Worm (Caenorhabditis elegans) whole organism, L1 larva: Measurements from ENCODE around the gene Y42H9AR.4.

Experiments used
- C16A3.4 ChIP-seq: fragments of 150-350 bp; optimal IDR thresholded peaks from 2 replicates; lab custom pipeline; 2014; ENCODE audit warnings: missing biosample characterization, missing genetic modification characterization
- C34B4.2 ChIP-seq: sonication (generic microtip); optimal IDR thresholded peaks from 2 replicates; lab custom pipeline; 2017; ENCODE audit warnings: mild to moderate bottlenecking, missing genetic modification characterization, missing compliant biosample characterization
- aly-2 ChIP-seq: fragments of 150-350 bp; optimal IDR thresholded peaks from 2 replicates; lab custom pipeline; 2014; ENCODE audit warnings: missing biosample characterization, missing genetic modification characterization
- blmp-1 ChIP-seq: fragments of 150-350 bp; optimal IDR thresholded peaks from 2 replicates; lab custom pipeline; 2014; ENCODE audit warnings: missing biosample characterization, missing genetic modification characterization
- ceh-63 ChIP-seq: fragments of 200-800 bp; sonication (Bioruptor generic); optimal IDR thresholded peaks from 2 replicates; lab custom pipeline; 2018; ENCODE audit warnings: mild to moderate bottlenecking, missing genetic modification characterization, missing compliant biosample characterization
- ceh-8 ChIP-seq: fragments of 200-800 bp; sonication (Bioruptor generic); optimal IDR thresholded peaks from 2 replicates; lab custom pipeline; 2018; ENCODE audit warnings: mild to moderate bottlenecking, missing genetic modification characterization, moderate library complexity, missing compliant biosample characterization
- ceh-82 ChIP-seq, 3 experiments: fragments of 150-350 bp in 1 of 3; sonication (generic microtip) in 2 of 3; optimal IDR thresholded peaks; 2 replicates each; lab custom pipeline; 2014 to 2017; ENCODE audit warnings: missing biosample characterization in 3 of 3, missing genetic modification characterization in 3 of 3
- ceh-90 ChIP-seq: sonication (generic microtip); optimal IDR thresholded peaks from 2 replicates; lab custom pipeline; 2016; ENCODE audit warnings: missing genetic modification characterization, missing compliant biosample characterization
- ces-1 ChIP-seq: fragments of 150-350 bp; optimal IDR thresholded peaks from 2 replicates; lab custom pipeline; 2014; ENCODE audit warnings: missing biosample characterization, missing genetic modification reagents, missing genetic modification characterization
- dpl-1 ChIP-seq, 3 experiments: fragments of 150-350 bp in 2 of 3; sonication (generic microtip) in 1 of 3; optimal IDR thresholded peaks; 2 replicates each; lab custom pipeline; 2014 to 2017; ENCODE audit warnings: missing biosample characterization in 3 of 3, missing genetic modification characterization in 3 of 3, missing genetic modification reagents in 3 of 3
- efl-1 ChIP-seq, 4 experiments: fragments of 150-350 bp; optimal IDR thresholded peaks in 3 of 4; peaks in 1 of 4; 1 replicate in 1 of 4; 2 replicates in 3 of 4; lab custom pipeline; 2014; ENCODE audit warnings: missing biosample characterization in 2 of 4, missing genetic modification characterization in 2 of 4, missing genetic modification reagents in 2 of 4
- egl-13 ChIP-seq: sonication (generic microtip); optimal IDR thresholded peaks from 2 replicates; lab custom pipeline; 2016; ENCODE audit warnings: missing genotype, missing genetic modification reagents, missing genetic modification characterization, missing compliant biosample characterization
- elt-2 ChIP-seq: sonication (generic microtip); optimal IDR thresholded peaks from 2 replicates; lab custom pipeline; 2016; ENCODE audit warnings: missing genetic modification characterization, mild to moderate bottlenecking, inconsistent platforms, missing compliant biosample characterization, missing genetic modification reagents
- elt-3 ChIP-seq, 6 experiments: fragments of 150-350 bp in 1 of 6; sonication (generic microtip); optimal IDR thresholded peaks; 2 replicates each; lab custom pipeline; 2017 to 2018; ENCODE audit warnings: missing biosample characterization in 6 of 6, missing genetic modification characterization in 6 of 6, inconsistent platforms in 1 of 6
- ets-5 ChIP-seq: fragments of 200-800 bp; sonication (Bioruptor generic); IDR thresholded peaks from 2 replicates; pipeline ENCODE4 v1.3.6; 2022; ENCODE audit warnings: missing genetic modification characterization, missing compliant biosample characterization
- fkh-8 ChIP-seq: sonication (generic microtip); optimal IDR thresholded peaks from 2 replicates; lab custom pipeline; 2016; ENCODE audit warnings: mild to moderate bottlenecking, missing genetic modification characterization, missing compliant biosample characterization
- grh-1 ChIP-seq: fragments of 200-800 bp; sonication (Bioruptor generic); IDR thresholded peaks from 2 replicates; pipeline ENCODE4 v1.3.6; 2022; ENCODE audit warnings: missing genetic modification reagents, missing genetic modification characterization, missing compliant biosample characterization
- hlh-17 ChIP-seq: fragments of 200-800 bp; sonication (Bioruptor generic); optimal IDR thresholded peaks from 2 replicates; lab custom pipeline; 2018; ENCODE audit warnings: missing genetic modification characterization, mild to moderate bottlenecking, missing compliant biosample characterization, moderate library complexity, borderline replicate concordance
- hlh-4 ChIP-seq: sonication (generic microtip); optimal IDR thresholded peaks from 2 replicates; lab custom pipeline; 2016; ENCODE audit warnings: mild to moderate bottlenecking, missing genetic modification characterization, missing compliant biosample characterization
- irx-1 ChIP-seq: sonication (generic microtip); optimal IDR thresholded peaks from 2 replicates; lab custom pipeline; 2016; ENCODE audit warnings: missing genetic modification characterization, missing compliant biosample characterization
- isw-1 ChIP-seq: fragments of 200-800 bp; sonication (Bioruptor generic); IDR thresholded peaks from 2 replicates; pipeline ENCODE4 v1.3.6; 2022; ENCODE audit warnings: missing genetic modification characterization, missing compliant biosample characterization
- lin-13 ChIP-seq: fragments of 150-350 bp; optimal IDR thresholded peaks from 2 replicates; lab custom pipeline; 2014; ENCODE audit warnings: missing biosample characterization, missing genetic modification reagents, missing genetic modification characterization
- lin-14 ChIP-seq: fragments of 200-800 bp; sonication (Bioruptor generic); optimal IDR thresholded peaks from 2 replicates; lab custom pipeline; 2018; ENCODE audit warnings: mild to moderate bottlenecking, missing genetic modification characterization, moderate library complexity, missing compliant biosample characterization
- lin-15B ChIP-seq: fragments of 150-350 bp; sonication (generic microtip); optimal IDR thresholded peaks from 3 replicates; lab custom pipeline; 2014; ENCODE audit warnings: missing biosample characterization, missing genetic modification characterization
- lir-3 ChIP-seq: sonication (generic microtip); optimal IDR thresholded peaks from 2 replicates; lab custom pipeline; 2016; ENCODE audit warnings: mild to moderate bottlenecking, missing genetic modification characterization, moderate library complexity, missing compliant biosample characterization; ENCODE audit not compliant: poor library complexity
- lsy-2 ChIP-seq, 2 experiments: fragments of 150-350 bp; optimal IDR thresholded peaks; 2 replicates each; lab custom pipeline; 2014; ENCODE audit warnings: missing biosample characterization in 2 of 2, missing genetic modification characterization in 2 of 2
- mab-9 ChIP-seq: fragments of 200-800 bp; sonication (Bioruptor generic); IDR thresholded peaks from 2 replicates; pipeline ENCODE4 v1.3.6; 2022; ENCODE audit warnings: missing genetic modification reagents, missing genetic modification characterization, missing compliant biosample characterization
- mdl-1 ChIP-seq, 2 experiments: fragments of 150-350 bp; optimal IDR thresholded peaks; 2 replicates each; lab custom pipeline; 2014 to 2017; ENCODE audit warnings: missing biosample characterization in 2 of 2, missing genetic modification characterization in 2 of 2, inconsistent platforms in 1 of 2
- mep-1 ChIP-seq: fragments of 150-350 bp; optimal IDR thresholded peaks from 2 replicates; lab custom pipeline; 2014; ENCODE audit warnings: missing biosample characterization, missing genetic modification characterization
- nhr-11 ChIP-seq: fragments of 150-350 bp; optimal IDR thresholded peaks from 2 replicates; lab custom pipeline; 2014; ENCODE audit warnings: missing biosample characterization, missing genetic modification characterization
- nhr-20 ChIP-seq: sonication (generic microtip); optimal IDR thresholded peaks from 2 replicates; lab custom pipeline; 2016; ENCODE audit warnings: mild to moderate bottlenecking, missing genetic modification characterization, missing compliant biosample characterization
- nhr-237 ChIP-seq: fragments of 150-350 bp; optimal IDR thresholded peaks from 2 replicates; lab custom pipeline; 2014; ENCODE audit warnings: missing biosample characterization, missing genetic modification characterization
- nhr-71 ChIP-seq: sonication (generic microtip); optimal IDR thresholded peaks from 2 replicates; lab custom pipeline; 2016; ENCODE audit warnings: mild to moderate bottlenecking, missing genetic modification characterization, moderate library complexity, missing compliant biosample characterization
- nhr-77 ChIP-seq: fragments of 150-350 bp; optimal IDR thresholded peaks from 2 replicates; lab custom pipeline; 2014; ENCODE audit warnings: missing biosample characterization, missing genetic modification characterization
- nhr-84 ChIP-seq: sonication (generic microtip); optimal IDR thresholded peaks from 2 replicates; lab custom pipeline; 2017; ENCODE audit warnings: missing biosample characterization, missing genetic modification characterization
- nhr-85 ChIP-seq: sonication (generic microtip); peaks from one replicate; lab custom pipeline; 2016; ENCODE audit warnings: missing genetic modification characterization, inconsistent platforms, missing compliant biosample characterization
- pag-3 ChIP-seq: sonication (generic microtip); optimal IDR thresholded peaks from 2 replicates; lab custom pipeline; 2017; ENCODE audit warnings: missing genetic modification characterization, mild to moderate bottlenecking, missing compliant biosample characterization, antibody characterized with exemption, borderline replicate concordance; ENCODE audit not compliant: insufficient read depth
- pqm-1 ChIP-seq: sonication (generic microtip); optimal IDR thresholded peaks from 3 replicates; lab custom pipeline; 2017; ENCODE audit warnings: missing biosample characterization, missing genetic modification characterization
- rnt-1 ChIP-seq: sonication (generic microtip); optimal IDR thresholded peaks from 2 replicates; lab custom pipeline; 2016; ENCODE audit warnings: mild to moderate bottlenecking, missing genetic modification characterization, moderate library complexity, missing compliant biosample characterization
- skn-1 ChIP-seq: fragments of 150-350 bp; optimal IDR thresholded peaks from 2 replicates; lab custom pipeline; 2014; ENCODE audit warnings: missing biosample characterization, missing genetic modification characterization
- snu-23 ChIP-seq: sonication (generic microtip); optimal IDR thresholded peaks from 2 replicates; lab custom pipeline; 2016; ENCODE audit warnings: missing genetic modification characterization, missing compliant biosample characterization
- swsn-7 ChIP-seq: sonication (generic microtip); optimal IDR thresholded peaks from 2 replicates; lab custom pipeline; 2016; ENCODE audit warnings: missing genetic modification characterization, missing compliant biosample characterization
- tbx-2 ChIP-seq: sonication (generic microtip); optimal IDR thresholded peaks from 2 replicates; lab custom pipeline; 2016; ENCODE audit warnings: missing genetic modification characterization, missing compliant biosample characterization
- unc-130 ChIP-seq: fragments of 150-350 bp; optimal IDR thresholded peaks from 2 replicates; lab custom pipeline; 2017; ENCODE audit warnings: missing biosample characterization, missing genetic modification characterization, inconsistent platforms
- unc-30 ChIP-seq: sonication (generic microtip); optimal IDR thresholded peaks from 2 replicates; lab custom pipeline; 2017; ENCODE audit warnings: missing biosample characterization, missing genetic modification characterization
- unc-62 ChIP-seq: fragments of 150-350 bp; optimal IDR thresholded peaks from 2 replicates; lab custom pipeline; 2014; ENCODE audit warnings: missing biosample characterization, missing genetic modification reagents, missing genetic modification characterization
- unc-86 ChIP-seq: sonication (generic microtip); optimal IDR thresholded peaks from 2 replicates; lab custom pipeline; 2016; ENCODE audit warnings: missing genetic modification characterization, missing compliant biosample characterization
- vab-15 ChIP-seq: sonication (generic microtip); optimal IDR thresholded peaks from 2 replicates; lab custom pipeline; 2017; ENCODE audit warnings: missing genotype, mild to moderate bottlenecking, missing genetic modification characterization, missing compliant biosample characterization
- xbp-1 ChIP-seq: sonication (generic microtip); optimal IDR thresholded peaks from 2 replicates; lab custom pipeline; 2016; ENCODE audit warnings: missing genetic modification characterization, missing compliant biosample characterization
- zag-1 ChIP-seq: fragments of 150-350 bp; optimal IDR thresholded peaks from 2 replicates; lab custom pipeline; 2014; ENCODE audit warnings: missing biosample characterization, missing genetic modification characterization
- zip-4 ChIP-seq: fragments of 200-800 bp; sonication (Bioruptor generic); optimal IDR thresholded peaks from 2 replicates; lab custom pipeline; 2018; ENCODE audit warnings: mild to moderate bottlenecking, missing genetic modification characterization, moderate library complexity, missing compliant biosample characterization
- ztf-11 ChIP-seq, 2 experiments: sonication (generic microtip); optimal IDR thresholded peaks; 2 replicates each; lab custom pipeline; 2016 to 2017; ENCODE audit warnings: missing genetic modification characterization in 2 of 2, missing biosample characterization in 1 of 2, missing compliant biosample characterization in 1 of 2

The Y42H9AR.4 gene

DNA sequence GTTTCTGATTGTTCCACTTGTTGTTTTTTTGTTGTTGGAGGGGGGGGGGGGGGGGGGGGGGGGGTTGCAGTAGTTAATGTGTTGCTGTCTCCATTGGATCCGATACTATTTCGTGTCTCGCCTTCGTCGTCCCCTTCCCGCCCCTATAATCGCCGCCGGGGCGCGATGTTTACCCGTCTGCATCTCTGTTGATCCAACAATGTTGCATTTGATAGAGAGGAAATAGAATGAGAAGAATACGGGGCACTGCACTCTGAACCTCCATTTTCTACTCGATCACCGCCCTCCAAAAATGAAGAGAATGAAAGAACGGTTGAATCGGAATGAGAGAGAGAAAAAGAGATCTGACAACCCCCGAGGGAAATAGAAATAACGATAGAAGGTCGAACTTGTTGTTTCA lies 44.3 kb downstream of the Y42H9AR.4 start:
- TF ChIP-seq lin-15B (no peak), nhr-85 (tag; lab: Kevin White, UChicago) (peak; percentile 90), hlh-4 (tag; lab: Kevin White, UChicago) (no peak), ets-5 (GFP tag; lab: Robert Waterston, UW) (no peak), nhr-237 (tag; lab: Kevin White, UChicago) (no peak), lin-13 (no peak), ceh-82 (tag; optimal IDR thresholded peaks at IDR 0.05; lab: Kevin White, UChicago) (peak in 1 of 3 experiments; percentile 41), aly-2 (no peak), nhr-11 (no peak), irx-1 (tag; lab: Kevin White, UChicago) (no peak), pag-3 (tag; lab: Kevin White, UChicago) (no peak), mep-1 (peak; percentile 75), efl-1 (optimal IDR thresholded peaks at IDR 0.05; lab: Kevin White, UChicago) (no peak), efl-1 (GFP tag; optimal IDR thresholded peaks at IDR 0.05 in 1 of 2; lab: Kevin White, UChicago) (peak in 1 of 2 experiments; percentile 89), nhr-71 (peak; percentile 12), ceh-90 (tag; lab: Kevin White, UChicago) (no peak), ces-1 (GFP tag; lab: Kevin White, UChicago) (no peak), mab-9 (no peak), hlh-17 (GFP tag; lab: Kevin White, UChicago) (no peak), dpl-1 (GFP tag; optimal IDR thresholded peaks at IDR 0.05; lab: Kevin White, UChicago) (peak in 1 of 3 experiments; percentile 23), unc-62 (GFP tag; lab: Kevin White, UChicago) (no peak), rnt-1 (tag; lab: Kevin White, UChicago) (peak; percentile 40), blmp-1 (tag; lab: Kevin White, UChicago) (peak; percentile 82), mdl-1 (tag; optimal IDR thresholded peaks at IDR 0.05; lab: Kevin White, UChicago) (no peak), unc-30 (tag; lab: Kevin White, UChicago) (no peak), ceh-8 (GFP tag; lab: Kevin White, UChicago) (no peak), lsy-2 (tag; optimal IDR thresholded peaks at IDR 0.05; lab: Kevin White, UChicago) (peak in 1 of 2 experiments; percentile 34), ztf-11 (tag; optimal IDR thresholded peaks at IDR 0.05; lab: Kevin White, UChicago) (no peak), tbx-2 (no peak), fkh-8 (tag; lab: Kevin White, UChicago) (no peak), lir-3 (no peak), zag-1 (tag; lab: Kevin White, UChicago) (no peak), C34B4.2 (tag; lab: Kevin White, UChicago) (no peak), lin-14 (GFP tag; lab: Kevin White, UChicago) (peak; percentile 92), elt-3 (tag; optimal IDR thresholded peaks at IDR 0.05; lab: Kevin White, UChicago) (peak in 2 of 6 experiments; percentile 24 to 27), nhr-77 (tag; lab: Kevin White, UChicago) (peak; percentile 32), C16A3.4 (no peak), ceh-63 (GFP tag; lab: Kevin White, UChicago) (no peak), vab-15 (no peak), grh-1 (GFP tag; lab: Robert Waterston, UW) (no peak), pqm-1 (tag; lab: Kevin White, UChicago) (no peak), unc-86 (tag; lab: Kevin White, UChicago) (no peak), skn-1 (tag; lab: Kevin White, UChicago) (no peak), unc-130 (tag; lab: Kevin White, UChicago) (no peak), elt-2 (tag; lab: Kevin White, UChicago) (no peak), nhr-84 (tag; lab: Kevin White, UChicago) (no peak), zip-4 (no peak), snu-23 (GFP tag; lab: Kevin White, UChicago) (peak; percentile 47), isw-1 (GFP tag; lab: Robert Waterston, UW) (no peak), swsn-7 (peak; percentile 8), nhr-20 (tag; lab: Kevin White, UChicago) (peak; percentile 57), xbp-1 (tag; lab: Kevin White, UChicago) (no peak), egl-13 (tag; lab: Kevin White, UChicago) (no peak)
